Worm (Caenorhabditis elegans): ENCODE measurements around the gene W10G11.1.

W10G11.1 gene

ce11 chrII:3595339-3595738, 34.8 kb upstream of the W10G11.1 start, which contains the start of gene Y49F6A.12:
Y49F6A.12 (plus strand) TSS chrII:3595639.
- TF ChIP-seq lin-14 (GFP tag; optimal IDR thresholded peaks at IDR 0.05) (no peak), alr-1 (tag; optimal IDR thresholded peaks at IDR 0.05; ENCODE audit: borderline replicate concordance) (no peak), aha-1 (tag; optimal IDR thresholded peaks at IDR 0.05) (no peak), nhr-12 (tag; optimal IDR thresholded peaks at IDR 0.05) (no peak), grh-1 (GFP tag; IDR thresholded peaks at IDR 0.05) (no peak), elt-3 (tag; optimal IDR thresholded peaks at IDR 0.05) (no peak), efl-1 (optimal IDR thresholded peaks at IDR 0.05) (no peak), efl-1 (GFP tag; optimal IDR thresholded peaks at IDR 0.05 in 1 of 2) (no peak), vab-15 (tag; optimal IDR thresholded peaks at IDR 0.05) (no peak), C16A3.4 (tag; optimal IDR thresholded peaks at IDR 0.05) (no peak), fkh-4 (tag; optimal IDR thresholded peaks at IDR 0.05; ENCODE audit: borderline replicate concordance) (no peak), ztf-11 (tag; optimal IDR thresholded peaks at IDR 0.05) (no peak), ceh-88 (GFP tag; IDR thresholded peaks at IDR 0.05) (no peak), C34B4.2 (tag; optimal IDR thresholded peaks at IDR 0.05) (no peak), pag-3 (tag; optimal IDR thresholded peaks at IDR 0.05; ENCODE audit: borderline replicate concordance, insufficient read depth) (no peak), nhr-20 (tag; optimal IDR thresholded peaks at IDR 0.05) (no peak), hlh-4 (tag; optimal IDR thresholded peaks at IDR 0.05) (no peak), dpl-1 (GFP tag; optimal IDR thresholded peaks at IDR 0.05) (no peak), fkh-10 (GFP tag; optimal IDR thresholded peaks at IDR 0.05) (no peak), skn-1 (tag; optimal IDR thresholded peaks at IDR 0.05) (no peak)

- TF ChIP-seq hpl-2 (GFP tag; optimal IDR thresholded peaks at IDR 0.05) = no peak
- no peak for TF ChIP-seq elt-2 (tag; optimal IDR thresholded peaks at IDR 0.05)
- TF ChIP-seq swsn-7 (tag; optimal IDR thresholded peaks at IDR 0.05) = no peak
- TF ChIP-seq lin-13 (GFP tag; optimal IDR thresholded peaks at IDR 0.05) = no peak
- no peak for TF ChIP-seq sox-4 (tag; optimal IDR thresholded peaks at IDR 0.05)
- no peak for TF ChIP-seq snu-23 (GFP tag; optimal IDR thresholded peaks at IDR 0.05)
- no peak for TF ChIP-seq nhr-20 (tag; optimal IDR thresholded peaks at IDR 0.05)
- no peak for TF ChIP-seq nhr-19 (GFP tag; conservative IDR thresholded peaks at IDR 0.05)
- no peak for TF ChIP-seq hlh-4 (tag; optimal IDR thresholded peaks at IDR 0.05)
- TF ChIP-seq rnt-1 (tag; optimal IDR thresholded peaks at IDR 0.05) = no peak
- no peak for TF ChIP-seq lin-14 (GFP tag; optimal IDR thresholded peaks at IDR 0.05)
- no peak for TF ChIP-seq lin-39 (tag; optimal IDR thresholded peaks at IDR 0.05)
- TF ChIP-seq nhr-28 (tag; optimal IDR thresholded peaks at IDR 0.05) = no peak
- no peak for TF ChIP-seq zag-1 (tag; optimal IDR thresholded peaks at IDR 0.05)
- TF ChIP-seq lin-15B (tag; optimal IDR thresholded peaks at IDR 0.05) = no peak
- no peak for TF ChIP-seq ceh-90 (tag; optimal IDR thresholded peaks at IDR 0.05)
- TF ChIP-seq dpl-1 (GFP tag; optimal IDR thresholded peaks at IDR 0.05) = no peak
- no peak for TF ChIP-seq C04F5.9 (tag; optimal IDR thresholded peaks at IDR 0.05)
- no peak for TF ChIP-seq unc-30 (tag; optimal IDR thresholded peaks at IDR 0.05)
Measured at ce11 chrII:3583402-3583801, 22.9 kb upstream of the W10G11.1 start, which contains the start of gene srh-60. srh-60 (plus strand) TSS chrII:3583702.

- TF ChIP-seq aha-1 (tag; optimal IDR thresholded peaks at IDR 0.05) (no peak), snu-23 (GFP tag; optimal IDR thresholded peaks at IDR 0.05) (no peak), hpl-2 (GFP tag; optimal IDR thresholded peaks at IDR 0.05) (no peak), fkh-8 (tag; optimal IDR thresholded peaks at IDR 0.05) (no peak), nhr-20 (tag; optimal IDR thresholded peaks at IDR 0.05) (no peak), swsn-7 (tag; optimal IDR thresholded peaks at IDR 0.05) (no peak), sup-37 (GFP tag; optimal IDR thresholded peaks at IDR 0.05) (no peak), ceh-8 (GFP tag; optimal IDR thresholded peaks at IDR 0.05) (no peak), ceh-88 (GFP tag; IDR thresholded peaks at IDR 0.05) (no peak), egl-13 (tag; optimal IDR thresholded peaks at IDR 0.05) (no peak)
Measured at ce11 chrII:3581752-3582151, 21.3 kb upstream of the W10G11.1 start, which contains the start of gene srh-59. srh-59 (plus strand) TSS chrII:3582052.

Data from whole organism, L1 larva.